Comparison of ENCODE assay signal across 1 fruit fly cellular context in genomic region chr3L:851061-851460, dm6.
TF ChIP-seq lines count a peak whose summit lies in the region.

TSS of gene Dci (plus strand) at chr3L:851346.

TF ChIP-seq in whole organism, embryonic, 481 proteins besides CTCF, POLR2A, EP300 and RAD21 (continued from another document and continues in another):
- TF ChIP-seq H15 (GFP tag; IDR thresholded peaks at IDR 0.05; lab: Robert Waterston, UW): peak; percentile 52; the same call in 1 of the 3 replicates
- TF ChIP-seq jing (GFP tag; optimal IDR thresholded peaks at IDR 0.05; lab: Kevin White, UChicago): peak; percentile 52
- TF ChIP-seq Dp (GFP tag; optimal IDR thresholded peaks at IDR 0.05; lab: Kevin White, UChicago): peak; percentile 87
- TF ChIP-seq Hr3 (GFP tag; optimal IDR thresholded peaks at IDR 0.05; lab: Kevin White, UChicago): peak; percentile 76
- peak; percentile 10 for TF ChIP-seq Myb (GFP tag; optimal IDR thresholded peaks at IDR 0.05; lab: Kevin White, UChicago)
- TF ChIP-seq BtbVII (GFP tag; optimal IDR thresholded peaks at IDR 0.05; lab: Kevin White, UChicago): no peak
- TF ChIP-seq prd (optimal IDR thresholded peaks at IDR 0.05; lab: Kevin White, UChicago): no peak
- peak; percentile 91 for TF ChIP-seq prd (GFP tag; IDR thresholded peaks at IDR 0.05; lab: Robert Waterston, UW)
- peak; percentile 20 for TF ChIP-seq CG3838 (GFP tag; optimal IDR thresholded peaks at IDR 0.05; lab: Kevin White, UChicago)
- TF ChIP-seq CG15514 (GFP tag; optimal IDR thresholded peaks at IDR 0.05; lab: Kevin White, UChicago): peak; percentile 89
- TF ChIP-seq Rx (GFP tag; IDR thresholded peaks at IDR 0.05; lab: Robert Waterston, UW): peak; percentile 78
- peak; percentile 89 for TF ChIP-seq CG34224 (GFP tag; IDR thresholded peaks at IDR 0.05; lab: Robert Waterston, UW; ENCODE audit: partially characterized antibody)
- 0 out of 2 replicates have a peak, but pooled peaks have one; percentile 21 for TF ChIP-seq sens-2 (GFP tag; IDR thresholded peaks at IDR 0.05; lab: Robert Waterston, UW)
- peak; percentile 29 for TF ChIP-seq HmgD (GFP tag; optimal IDR thresholded peaks at IDR 0.05; lab: Kevin White, UChicago)
- TF ChIP-seq MBD-R2 (GFP tag; IDR thresholded peaks at IDR 0.05; lab: Robert Waterston, UW): peak; percentile 90
- peak; percentile 3 for TF ChIP-seq CG4424 (GFP tag; optimal IDR thresholded peaks at IDR 0.05; lab: Kevin White, UChicago)
- peak; percentile 74 for TF ChIP-seq cas (GFP tag; IDR thresholded peaks at IDR 0.05; lab: Robert Waterston, UW)
- peak; percentile 67 for TF ChIP-seq Ssrp (tag; optimal IDR thresholded peaks at IDR 0.05; lab: Kevin White, UChicago)
- TF ChIP-seq Elba2 (GFP tag; optimal IDR thresholded peaks at IDR 0.05; lab: Kevin White, UChicago): peak; percentile 26
- peak; percentile 39 for TF ChIP-seq CG10462 (GFP tag; optimal IDR thresholded peaks at IDR 0.05; lab: Kevin White, UChicago)
- no peak for TF ChIP-seq CG4854 (GFP tag; optimal IDR thresholded peaks at IDR 0.05; lab: Kevin White, UChicago)
- peak; percentile 84 for TF ChIP-seq CG2889 (GFP tag; IDR thresholded peaks at IDR 0.05; lab: Robert Waterston, UW)
- TF ChIP-seq unpg (GFP tag; optimal IDR thresholded peaks at IDR 0.05; lab: Kevin White, UChicago): peak; percentile 63
- TF ChIP-seq vnd (GFP tag; IDR thresholded peaks at IDR 0.05; lab: Robert Waterston, UW; ENCODE audit: partially characterized antibody): peak; percentile 74
- TF ChIP-seq lab (GFP tag; optimal IDR thresholded peaks at IDR 0.05; lab: Kevin White, UChicago): no peak
- peak; percentile 72 for TF ChIP-seq CG18599 (GFP tag; optimal IDR thresholded peaks at IDR 0.05; lab: Kevin White, UChicago)
- peak; percentile 16 for TF ChIP-seq Dek (tag; optimal IDR thresholded peaks at IDR 0.05; lab: Kevin White, UChicago)
- TF ChIP-seq D19B (GFP tag; optimal IDR thresholded peaks at IDR 0.05; lab: Kevin White, UChicago): no peak
- no peak for TF ChIP-seq CG5245 (GFP tag; optimal IDR thresholded peaks at IDR 0.05; lab: Kevin White, UChicago)
- peak; percentile 56 for TF ChIP-seq tin (GFP tag; optimal IDR thresholded peaks at IDR 0.05; lab: Kevin White, UChicago)
- peak; percentile 62 for TF ChIP-seq ase (GFP tag; IDR thresholded peaks at IDR 0.05; lab: Robert Waterston, UW)
- peak; percentile 38 for TF ChIP-seq CG12744 (GFP tag; optimal IDR thresholded peaks at IDR 0.05; lab: Kevin White, UChicago)
- TF ChIP-seq CG14014 (GFP tag; IDR thresholded peaks at IDR 0.05; lab: Robert Waterston, UW): peak; percentile 84
- TF ChIP-seq D (optimal IDR thresholded peaks at IDR 0.05; lab: Kevin White, UChicago): no peak
- peak; percentile 60 for TF ChIP-seq D (GFP tag; optimal IDR thresholded peaks at IDR 0.05; lab: Kevin White, UChicago)
- TF ChIP-seq Bdp1 (GFP tag; optimal IDR thresholded peaks at IDR 0.05; lab: Kevin White, UChicago): peak; percentile 55
- peak; percentile 68 for TF ChIP-seq zen (tag; optimal IDR thresholded peaks at IDR 0.05; lab: Kevin White, UChicago)
- peak; percentile 59 for TF ChIP-seq Oaz (GFP tag; IDR thresholded peaks at IDR 0.05; lab: Robert Waterston, UW)
- peak; percentile 35; the same call in 1 of the 2 replicates for TF ChIP-seq dimm (GFP tag; IDR thresholded peaks at IDR 0.05; lab: Robert Waterston, UW)
- peak; percentile 12 for TF ChIP-seq Six4 (GFP tag; optimal IDR thresholded peaks at IDR 0.05; lab: Kevin White, UChicago)
- TF ChIP-seq BEAF-32 (GFP tag; optimal IDR thresholded peaks at IDR 0.05; lab: Kevin White, UChicago): peak; percentile 88
- no peak for TF ChIP-seq CG2678 (tag; optimal IDR thresholded peaks at IDR 0.05; lab: Kevin White, UChicago)
- TF ChIP-seq tio (GFP tag; optimal IDR thresholded peaks at IDR 0.05; lab: Kevin White, UChicago): peak; percentile 57
- peak; percentile 82 for TF ChIP-seq unc-4 (GFP tag; IDR thresholded peaks at IDR 0.05; lab: Robert Waterston, UW; ENCODE audit: partially characterized antibody)
- no peak for TF ChIP-seq Lpt (GFP tag; optimal IDR thresholded peaks at IDR 0.05; lab: Kevin White, UChicago)
- TF ChIP-seq chif (GFP tag; optimal IDR thresholded peaks at IDR 0.05; lab: Kevin White, UChicago): peak; percentile 72 to 73
- TF ChIP-seq Gsc (GFP tag; IDR thresholded peaks at IDR 0.05; lab: Robert Waterston, UW): no peak
- TF ChIP-seq Side (GFP tag; optimal IDR thresholded peaks at IDR 0.05; lab: Kevin White, UChicago): peak; percentile 29
- peak; percentile 52 for TF ChIP-seq maf-S (GFP tag; optimal IDR thresholded peaks at IDR 0.05; lab: Kevin White, UChicago)
- peak; percentile 32; the same call in 1 of the 2 replicates for TF ChIP-seq wdn (GFP tag; IDR thresholded peaks at IDR 0.05; lab: Robert Waterston, UW)
- TF ChIP-seq Atf-2 (GFP tag; optimal IDR thresholded peaks at IDR 0.05; lab: Kevin White, UChicago): peak; percentile 39
- peak; percentile 80 for TF ChIP-seq ind (GFP tag; optimal IDR thresholded peaks at IDR 0.05; lab: Kevin White, UChicago)
- TF ChIP-seq ab (GFP tag; optimal IDR thresholded peaks at IDR 0.05; lab: Kevin White, UChicago): peak; percentile 38
- peak; percentile 59 for TF ChIP-seq pzg (GFP tag; optimal IDR thresholded peaks at IDR 0.05; lab: Kevin White, UChicago)
- peak; percentile 87 for TF ChIP-seq Aef1 (GFP tag; IDR thresholded peaks at IDR 0.05; lab: Robert Waterston, UW)
- peak; percentile 82 for TF ChIP-seq CG2129 (GFP tag; IDR thresholded peaks at IDR 0.05; lab: Robert Waterston, UW; ENCODE audit: partially characterized antibody)
- TF ChIP-seq Usf (GFP tag; optimal IDR thresholded peaks at IDR 0.05; lab: Kevin White, UChicago): peak; percentile 31
- TF ChIP-seq shn (GFP tag; optimal IDR thresholded peaks at IDR 0.05; lab: Kevin White, UChicago): peak; percentile 63
- TF ChIP-seq CG10321 (GFP tag; IDR thresholded peaks at IDR 0.05; lab: Robert Waterston, UW): peak; percentile 48; the same call in 1 of the 2 replicates
- TF ChIP-seq CG9215 (GFP tag; IDR thresholded peaks at IDR 0.05; lab: Robert Waterston, UW): peak; percentile 68
- peak; percentile 64; the same call in 1 of the 2 replicates for TF ChIP-seq Poxn (GFP tag; IDR thresholded peaks at IDR 0.05; lab: Robert Waterston, UW)
- TF ChIP-seq CG1647 (GFP tag; optimal IDR thresholded peaks at IDR 0.05; lab: Kevin White, UChicago): peak; percentile 66
- TF ChIP-seq Fer3 (tag; optimal IDR thresholded peaks at IDR 0.05; lab: Kevin White, UChicago): no peak
- TF ChIP-seq ranshi (GFP tag; IDR thresholded peaks at IDR 0.05; lab: Robert Waterston, UW): peak; percentile 49; the same call in 1 of the 2 replicates
- TF ChIP-seq jumu (GFP tag; optimal IDR thresholded peaks at IDR 0.05; lab: Kevin White, UChicago): peak; percentile 72
- TF ChIP-seq nmo (GFP tag; optimal IDR thresholded peaks at IDR 0.05; lab: Kevin White, UChicago): peak; percentile 74
- no peak for TF ChIP-seq cg (GFP tag; optimal IDR thresholded peaks at IDR 0.05; lab: Kevin White, UChicago)
- peak; percentile 57 for TF ChIP-seq slou (GFP tag; optimal IDR thresholded peaks at IDR 0.05; lab: Kevin White, UChicago)
- peak; percentile 57 for TF ChIP-seq Awh (GFP tag; IDR thresholded peaks at IDR 0.05; lab: Robert Waterston, UW)
- peak in 1 of 2 experiments; percentile 69 for TF ChIP-seq Hr78 (GFP tag; optimal IDR thresholded peaks at IDR 0.05; lab: Kevin White, UChicago)
- no peak for TF ChIP-seq CG8290 (GFP tag; optimal IDR thresholded peaks at IDR 0.05; lab: Kevin White, UChicago)
- no peak for TF ChIP-seq CG8290 (tag; optimal IDR thresholded peaks at IDR 0.05; lab: Kevin White, UChicago)
- TF ChIP-seq pho (GFP tag; optimal IDR thresholded peaks at IDR 0.05; lab: Kevin White, UChicago): peak; percentile 47
- TF ChIP-seq CG32772 (GFP tag; IDR thresholded peaks at IDR 0.05; lab: Robert Waterston, UW): peak; percentile 59
- TF ChIP-seq CG14050 (GFP tag; IDR thresholded peaks at IDR 0.05; lab: Robert Waterston, UW): peak; percentile 53; the same call in 2 of the 3 replicates
- peak; percentile 9; the same call in 1 of the 2 replicates for TF ChIP-seq onecut (GFP tag; IDR thresholded peaks at IDR 0.05; lab: Robert Waterston, UW)
- TF ChIP-seq CG15073 (GFP tag; optimal IDR thresholded peaks at IDR 0.05; lab: Kevin White, UChicago): no peak
- TF ChIP-seq Scr (GFP tag; IDR thresholded peaks at IDR 0.05; lab: Robert Waterston, UW; ENCODE audit: partially characterized antibody): peak; percentile 88
- peak; percentile 56 for TF ChIP-seq NfI (GFP tag; optimal IDR thresholded peaks at IDR 0.05; lab: Kevin White, UChicago)
- TF ChIP-seq amos (GFP tag; IDR thresholded peaks at IDR 0.05; lab: Robert Waterston, UW; ENCODE audit: partially characterized antibody): peak; percentile 79
- peak; percentile 65 for TF ChIP-seq CG12659 (GFP tag; optimal IDR thresholded peaks at IDR 0.05; lab: Kevin White, UChicago)
- TF ChIP-seq CG2116 (GFP tag; optimal IDR thresholded peaks at IDR 0.05; lab: Kevin White, UChicago): peak; percentile 59
- TF ChIP-seq da (GFP tag; optimal IDR thresholded peaks at IDR 0.05; lab: Kevin White, UChicago): peak; percentile 20
- peak; percentile 53 for TF ChIP-seq CG14710 (tag; optimal IDR thresholded peaks at IDR 0.05; lab: Kevin White, UChicago)
- TF ChIP-seq CG6683 (GFP tag; optimal IDR thresholded peaks at IDR 0.05; lab: Kevin White, UChicago): no peak
- peak; percentile 47; the same call in 1 of the 2 replicates for TF ChIP-seq CG10959 (GFP tag; IDR thresholded peaks at IDR 0.05; lab: Robert Waterston, UW)
- TF ChIP-seq CG8359 (GFP tag; optimal IDR thresholded peaks at IDR 0.05; lab: Kevin White, UChicago; ENCODE audit: borderline replicate concordance): no peak
- TF ChIP-seq Ravus (GFP tag; IDR thresholded peaks at IDR 0.05; lab: Robert Waterston, UW): peak; percentile 28
- TF ChIP-seq CHES-1-like (GFP tag; optimal IDR thresholded peaks at IDR 0.05; lab: Kevin White, UChicago): peak; percentile 71
- peak; percentile 68 for TF ChIP-seq CG13424 (tag; optimal IDR thresholded peaks at IDR 0.05; lab: Kevin White, UChicago)
- peak; percentile 75 for TF ChIP-seq CG11247 (GFP tag; IDR thresholded peaks at IDR 0.05; lab: Robert Waterston, UW)
- TF ChIP-seq gt (GFP tag; IDR thresholded peaks at IDR 0.05; lab: Robert Waterston, UW): no peak
- TF ChIP-seq lbe (GFP tag; optimal IDR thresholded peaks at IDR 0.05; lab: Kevin White, UChicago): no peak
- peak; percentile 80 for TF ChIP-seq Ptx1 (GFP tag; IDR thresholded peaks at IDR 0.05; lab: Robert Waterston, UW)
- TF ChIP-seq lola (GFP tag; optimal IDR thresholded peaks at IDR 0.05; lab: Kevin White, UChicago): peak in 1 of 3 experiments; percentile 64
- peak; percentile 46 for TF ChIP-seq NC2β (GFP tag; optimal IDR thresholded peaks at IDR 0.05; lab: Kevin White, UChicago)
- TF ChIP-seq Fer1 (GFP tag; optimal IDR thresholded peaks at IDR 0.05; lab: Kevin White, UChicago): no peak
- TF ChIP-seq sens (GFP tag; lab: Kevin White, UChicago): peak; percentile 97
- TF ChIP-seq ems (GFP tag; optimal IDR thresholded peaks at IDR 0.05; lab: Kevin White, UChicago): peak; percentile 60
- TF ChIP-seq Blimp-1 (GFP tag; optimal IDR thresholded peaks at IDR 0.05; lab: Kevin White, UChicago): no peak
- peak; percentile 54 for TF ChIP-seq CG8944 (GFP tag; optimal IDR thresholded peaks at IDR 0.05; lab: Kevin White, UChicago)
- peak; percentile 71 for TF ChIP-seq grau (tag; optimal IDR thresholded peaks at IDR 0.05; lab: Kevin White, UChicago)
- peak; percentile 63 for TF ChIP-seq bbx (GFP tag; IDR thresholded peaks at IDR 0.05; lab: Robert Waterston, UW; ENCODE audit: partially characterized antibody)
- TF ChIP-seq CG7372 (GFP tag; IDR thresholded peaks at IDR 0.05; lab: Robert Waterston, UW): peak; percentile 61
- TF ChIP-seq CG13775 (GFP tag; optimal IDR thresholded peaks at IDR 0.05; lab: Kevin White, UChicago): peak; percentile 79
- no peak for TF ChIP-seq fd64A (GFP tag; optimal IDR thresholded peaks at IDR 0.05; lab: Kevin White, UChicago)
- TF ChIP-seq CG10366 (GFP tag; IDR thresholded peaks at IDR 0.05; lab: Robert Waterston, UW): peak; percentile 82
- TF ChIP-seq CG1792 (GFP tag; optimal IDR thresholded peaks at IDR 0.05; lab: Kevin White, UChicago): peak; percentile 47
- TF ChIP-seq CG2199 (GFP tag; IDR thresholded peaks at IDR 0.05; lab: Robert Waterston, UW): 0 out of 3 replicates have a peak, but pooled peaks have one; percentile 73
- TF ChIP-seq Hand (GFP tag; optimal IDR thresholded peaks at IDR 0.05; lab: Kevin White, UChicago): no peak
- TF ChIP-seq CoRest (tag; optimal IDR thresholded peaks at IDR 0.05; lab: Kevin White, UChicago): peak; percentile 84
- TF ChIP-seq tna (GFP tag; IDR thresholded peaks at IDR 0.05; lab: Robert Waterston, UW; ENCODE audit: partially characterized antibody): peak; percentile 65; the same call in 1 of the 2 replicates
- TF ChIP-seq lmd (GFP tag; IDR thresholded peaks at IDR 0.05; lab: Robert Waterston, UW): peak; percentile 46; the same call in 1 of the 2 replicates
- TF ChIP-seq Dll (GFP tag; IDR thresholded peaks at IDR 0.05; lab: Robert Waterston, UW; ENCODE audit: partially characterized antibody): peak; percentile 93
- no peak for TF ChIP-seq bigmax (GFP tag; optimal IDR thresholded peaks at IDR 0.05; lab: Kevin White, UChicago)
- peak; percentile 54 for TF ChIP-seq Meics (GFP tag; optimal IDR thresholded peaks at IDR 0.05; lab: Kevin White, UChicago)
- peak; percentile 72 for TF ChIP-seq CG9817 (tag; optimal IDR thresholded peaks at IDR 0.05; lab: Kevin White, UChicago)
- TF ChIP-seq CG13123 (GFP tag; optimal IDR thresholded peaks at IDR 0.05; lab: Kevin White, UChicago): no peak
- no peak for TF ChIP-seq CG4707 (GFP tag; optimal IDR thresholded peaks at IDR 0.05; lab: Kevin White, UChicago)
- TF ChIP-seq gcm2 (GFP tag; optimal IDR thresholded peaks at IDR 0.05; lab: Kevin White, UChicago): peak; percentile 27
- TF ChIP-seq CG18764 (GFP tag; optimal IDR thresholded peaks at IDR 0.05; lab: Kevin White, UChicago): peak; percentile 48
- peak; percentile 64 for TF ChIP-seq Hmr (GFP tag; optimal IDR thresholded peaks at IDR 0.05; lab: Kevin White, UChicago)
- TF ChIP-seq Bteb2 (GFP tag; optimal IDR thresholded peaks at IDR 0.05; lab: Kevin White, UChicago): peak; percentile 59
- TF ChIP-seq Fer2 (tag; optimal IDR thresholded peaks at IDR 0.05; lab: Kevin White, UChicago): no peak
- peak; percentile 86 for TF ChIP-seq H2.0 (GFP tag; IDR thresholded peaks at IDR 0.05; lab: Robert Waterston, UW)
- peak; percentile 93 for TF ChIP-seq slbo (GFP tag; IDR thresholded peaks at IDR 0.05; lab: Robert Waterston, UW)
- TF ChIP-seq CG34376 (GFP tag; optimal IDR thresholded peaks at IDR 0.05; lab: Kevin White, UChicago): no peak
- peak; percentile 29 for TF ChIP-seq Mad (GFP tag; optimal IDR thresholded peaks at IDR 0.05; lab: Kevin White, UChicago)
- peak; percentile 57; the same call in 2 of the 3 replicates for TF ChIP-seq CG3726 (GFP tag; IDR thresholded peaks at IDR 0.05; lab: Robert Waterston, UW)
